Fruit fly (Drosophila melanogaster): ENCODE data around the gene CG15011.

- TF ChIP-seq Sin3A (optimal IDR thresholded peaks at IDR 0.05), result no peak
- no peak for TF ChIP-seq ttk (optimal IDR thresholded peaks at IDR 0.05)
- TF ChIP-seq psq (optimal IDR thresholded peaks at IDR 0.05), result no peak
- TF ChIP-seq h (optimal IDR thresholded peaks at IDR 0.05), result no peak
- no peak for TF ChIP-seq insv (optimal IDR thresholded peaks at IDR 0.05)
These were observed 25.2 kb downstream of the CG15011 start for dm6 chr3L:4233603-4234277.
